Fruit fly (Drosophila melanogaster): Measurements from ENCODE around the gene Sol1.

DNA sequence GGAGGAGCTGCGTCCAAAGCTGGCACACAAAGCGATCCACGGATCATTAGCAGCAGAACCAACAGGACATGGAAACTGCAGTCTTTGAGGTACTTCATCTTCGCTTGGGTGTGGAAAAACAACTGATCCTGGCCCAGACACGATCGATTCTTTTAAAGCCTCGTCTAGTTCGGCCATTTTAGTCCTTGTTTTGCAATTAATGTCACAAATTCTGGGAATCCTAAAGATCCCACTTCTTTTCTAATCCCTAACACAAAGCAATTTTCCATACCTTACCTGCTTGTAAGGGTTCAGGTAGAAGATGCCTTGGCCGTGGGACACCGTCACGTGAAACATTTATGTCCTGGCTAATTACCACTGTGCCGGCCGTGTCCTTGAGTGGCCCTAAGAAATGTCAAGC is 3.5 kb upstream of the Sol1 start, which contains the start of gene CG10035:
- no peak for TF ChIP-seq CG8159 (tag; optimal IDR thresholded peaks at IDR 0.05)
- no peak for TF ChIP-seq Pif1B (GFP tag; optimal IDR thresholded peaks at IDR 0.05)
- no peak for TF ChIP-seq Snoo (tag; optimal IDR thresholded peaks at IDR 0.05)
- TF ChIP-seq CG13204 (GFP tag; optimal IDR thresholded peaks at IDR 0.05): no peak
- no peak for TF ChIP-seq CG4496 (GFP tag; IDR thresholded peaks at IDR 0.05)
- TF ChIP-seq CG10348 (GFP tag; IDR thresholded peaks at IDR 0.05): no peak
- no peak for TF ChIP-seq Pif1A (GFP tag; optimal IDR thresholded peaks at IDR 0.05)
- TF ChIP-seq CG32121 (GFP tag; IDR thresholded peaks at IDR 0.05): no peak
- no peak for TF ChIP-seq CG17806 (tag; optimal IDR thresholded peaks at IDR 0.05)
- TF ChIP-seq CG34367 (tag; optimal IDR thresholded peaks at IDR 0.05): no peak
- TF ChIP-seq CG12605 (GFP tag; IDR thresholded peaks at IDR 0.05): no peak
- TF ChIP-seq EcR (GFP tag; optimal IDR thresholded peaks at IDR 0.05): no peak
- no peak for TF ChIP-seq Ets98B (GFP tag; IDR thresholded peaks at IDR 0.05)
- no peak for TF ChIP-seq fd96Ca (GFP tag; IDR thresholded peaks at IDR 0.05)
